Fruit fly (Drosophila melanogaster) whole organism, embryonic: ENCODE measurements around the gene mthl1.

ENCODE experiments used
- Antp ChIP-seq: fragments of 200-800 bp; sonication (Bioruptor generic); optimal IDR thresholded peaks from 3 replicates; lab custom pipeline; 2016; ENCODE audit warnings: missing biosample characterization, missing genetic modification characterization
- BtbVII ChIP-seq: fragments of 200-800 bp; sonication (Bioruptor generic); optimal IDR thresholded peaks from 3 replicates; lab custom pipeline; 2017; ENCODE audit warnings: missing biosample characterization, mild to moderate bottlenecking, missing genetic modification characterization
- CG11398 ChIP-seq: fragments of 200-800 bp; sonication (Bioruptor generic); optimal IDR thresholded peaks from 2 replicates; lab custom pipeline; 2016; ENCODE audit warnings: missing biosample characterization, missing genetic modification characterization
- CG11695 ChIP-seq: fragments of 200-800 bp; sonication (Bioruptor generic); IDR thresholded peaks from 3 replicates; pipeline ENCODE4 v1.3.6; 2022; ENCODE audit warnings: missing biosample characterization, missing genetic modification characterization
- CG11696 ChIP-seq: fragments of 200-800 bp; sonication (Bioruptor generic); IDR thresholded peaks from 2 replicates; pipeline ENCODE4 v1.3.6; 2022; ENCODE audit warnings: missing biosample characterization, missing genetic modification characterization
- CG12236 ChIP-seq: fragments of 200-800 bp; sonication (Bioruptor generic); optimal IDR thresholded peaks from 2 replicates; lab custom pipeline; 2016; ENCODE audit warnings: missing biosample characterization, missing genetic modification characterization
- CG1602 ChIP-seq: fragments of 200-800 bp; sonication (Bioruptor generic); optimal IDR thresholded peaks from 3 replicates; lab custom pipeline; 2016; ENCODE audit warnings: missing biosample characterization, missing genetic modification characterization
- CG17328 ChIP-seq: fragments of 200-800 bp; sonication (Bioruptor generic); IDR thresholded peaks from 2 replicates; pipeline ENCODE4 v1.3.6; 2022; ENCODE audit warnings: missing biosample characterization, missing genetic modification characterization
- CG1792 ChIP-seq: fragments of 200-800 bp; sonication (Bioruptor generic); optimal IDR thresholded peaks from 2 replicates; lab custom pipeline; 2016; ENCODE audit warnings: missing biosample characterization, missing genetic modification characterization
- CG1832 ChIP-seq: fragments of 200-800 bp; sonication (Bioruptor generic); optimal IDR thresholded peaks from 2 replicates; lab custom pipeline; 2017; ENCODE audit warnings: missing biosample characterization, mild to moderate bottlenecking, missing genetic modification characterization, inconsistent platforms
- CG31224 ChIP-seq: fragments of 200-800 bp; sonication (Bioruptor generic); IDR thresholded peaks from 2 replicates; pipeline ENCODE4 v1.3.6; 2022; ENCODE audit warnings: missing biosample characterization, missing genetic modification characterization
- CG3407 ChIP-seq: fragments of 200-800 bp; sonication (Bioruptor generic); optimal IDR thresholded peaks from 2 replicates; lab custom pipeline; 2018; ENCODE audit warnings: missing biosample characterization, mild to moderate bottlenecking, missing genetic modification characterization
- CG34376 ChIP-seq: fragments of 200-800 bp; sonication (Bioruptor generic); optimal IDR thresholded peaks from 2 replicates; lab custom pipeline; 2018; ENCODE audit warnings: missing biosample characterization, mild to moderate bottlenecking, missing genetic modification characterization
- CG3726 ChIP-seq: fragments of 200-800 bp; sonication (Bioruptor generic); IDR thresholded peaks from 3 replicates; pipeline ENCODE4, ENCODE4 v1.3.6; 2022; ENCODE audit warnings: missing biosample characterization, missing genetic modification characterization
- CG3838 ChIP-seq: fragments of 200-800 bp; sonication (Bioruptor generic); optimal IDR thresholded peaks from 3 replicates; lab custom pipeline; 2016; ENCODE audit warnings: missing biosample characterization, missing genetic modification characterization
- CG6272 ChIP-seq: fragments of 200-800 bp; sonication (Bioruptor generic); IDR thresholded peaks from 2 replicates; pipeline ENCODE4 v1.3.6; 2022; ENCODE audit warnings: missing biosample characterization, missing genetic modification characterization
- CG8924 ChIP-seq: fragments of 200-800 bp; optimal IDR thresholded peaks from 3 replicates; lab custom pipeline; 2019; ENCODE audit warnings: missing biosample characterization, mild to moderate bottlenecking, missing genetic modification characterization, moderate library complexity
- CG9727 ChIP-seq: fragments of 200-800 bp; sonication (Bioruptor generic); optimal IDR thresholded peaks from 3 replicates; lab custom pipeline; 2017; ENCODE audit warnings: missing biosample characterization, mild to moderate bottlenecking, missing genetic modification characterization
- Dip3 ChIP-seq: fragments of 200-800 bp; sonication (Bioruptor generic); optimal IDR thresholded peaks from 3 replicates; lab custom pipeline; 2016; ENCODE audit warnings: missing biosample characterization, missing genetic modification characterization
- Dp ChIP-seq: fragments of 200-800 bp; sonication (Bioruptor generic); optimal IDR thresholded peaks from 2 replicates; lab custom pipeline; 2018; ENCODE audit warnings: missing biosample characterization, mild to moderate bottlenecking, missing genetic modification characterization, moderate library complexity
- Dref ChIP-seq: fragments of 200-800 bp; sonication (Bioruptor generic); IDR thresholded peaks from 2 replicates; pipeline ENCODE4 v1.3.6; 2022; ENCODE audit warnings: missing biosample characterization, missing genetic modification characterization
- Drgx ChIP-seq: fragments of 200-800 bp; sonication (Bioruptor generic); IDR thresholded peaks from 2 replicates; pipeline ENCODE4 v1.3.6; 2022; ENCODE audit warnings: missing biosample characterization, missing genetic modification characterization
- E2f1 ChIP-seq: fragments of 200-800 bp; sonication (Bioruptor generic); IDR thresholded peaks from 2 replicates; pipeline ENCODE4 v1.3.6; 2022; ENCODE audit warnings: missing biosample characterization, missing genetic modification characterization
- Ets65A ChIP-seq: fragments of 200-800 bp; sonication (Bioruptor generic); peaks from one replicate; lab custom pipeline; 2016; ENCODE audit warnings: missing biosample characterization, missing genetic modification characterization
- Ets97D ChIP-seq: fragments of 200-800 bp; sonication (Bioruptor generic); optimal IDR thresholded peaks from 3 replicates; lab custom pipeline; 2016; ENCODE audit warnings: missing biosample characterization, missing genetic modification characterization
- Fer3 ChIP-seq: fragments of 200-800 bp; sonication (Bioruptor generic); optimal IDR thresholded peaks from 2 replicates; lab custom pipeline; 2018; ENCODE audit warnings: missing biosample characterization, mild to moderate bottlenecking, missing genetic modification characterization, moderate library complexity
- HLH3B ChIP-seq: fragments of 200-800 bp; sonication (Bioruptor generic); IDR thresholded peaks from 2 replicates; pipeline ENCODE4 v1.3.6; 2022; ENCODE audit warnings: missing biosample characterization, missing genetic modification characterization
- HLHmδ ChIP-seq: fragments of 200-800 bp; sonication (Bioruptor generic); optimal IDR thresholded peaks from 2 replicates; lab custom pipeline; 2018; ENCODE audit warnings: missing biosample characterization, mild to moderate bottlenecking, missing genetic modification characterization, moderate library complexity
- Hmr ChIP-seq: fragments of 200-800 bp; sonication (Bioruptor generic); optimal IDR thresholded peaks from 3 replicates; lab custom pipeline; 2017; ENCODE audit warnings: mild to moderate bottlenecking, missing biosample characterization, missing genetic modification reagents, missing genetic modification characterization
- MESR4 ChIP-seq: fragments of 200-800 bp; sonication (Bioruptor generic); optimal IDR thresholded peaks from 2 replicates; lab custom pipeline; 2018; ENCODE audit warnings: missing biosample characterization, mild to moderate bottlenecking, missing genetic modification characterization, moderate library complexity
- Max ChIP-seq: fragments of 200-800 bp; sonication (Bioruptor generic); optimal IDR thresholded peaks from 2 replicates; lab custom pipeline; 2016; ENCODE audit warnings: missing biosample characterization, mild to moderate bottlenecking, missing genetic modification characterization
- Side ChIP-seq: fragments of 200-800 bp; sonication (Bioruptor generic); optimal IDR thresholded peaks from 2 replicates; lab custom pipeline; 2016; ENCODE audit warnings: missing biosample characterization, missing genetic modification characterization
- Xbp1 ChIP-seq: fragments of 200-800 bp; sonication (Bioruptor generic); optimal IDR thresholded peaks from 3 replicates; lab custom pipeline; 2016; ENCODE audit warnings: missing biosample characterization, mild to moderate bottlenecking, missing genetic modification characterization
- ase ChIP-seq: fragments of 200-800 bp; sonication (Bioruptor generic); IDR thresholded peaks from 3 replicates; pipeline ENCODE4 v1.3.6; 2022; ENCODE audit warnings: missing biosample characterization, missing genetic modification characterization
- ci ChIP-seq: fragments of 200-800 bp; sonication (Bioruptor generic); IDR thresholded peaks from 3 replicates; pipeline ENCODE4 v1.3.6; 2022; ENCODE audit warnings: missing biosample characterization, missing genetic modification characterization
- en ChIP-seq: fragments of 200-800 bp; sonication (Bioruptor generic); optimal IDR thresholded peaks from 2 replicates; lab custom pipeline; 2016; ENCODE audit warnings: missing biosample characterization, missing genetic modification characterization
- esg ChIP-seq: fragments of 200-800 bp; sonication (Bioruptor generic); conservative IDR thresholded peaks from 2 replicates; pipeline ENCODE4 v1.3.6; 2022; ENCODE audit warnings: missing biosample characterization, missing genetic modification characterization
- exex ChIP-seq: fragments of 200-800 bp; sonication (Bioruptor generic); optimal IDR thresholded peaks from 4 replicates; lab custom pipeline; 2018; ENCODE audit warnings: missing biosample characterization, mild to moderate bottlenecking, missing genetic modification characterization, moderate library complexity
- ftz-f1 ChIP-seq: fragments of 200-800 bp; sonication (Bioruptor generic); optimal IDR thresholded peaks from 2 replicates; lab custom pipeline; 2016; ENCODE audit warnings: missing biosample characterization, missing genetic modification characterization
- ken ChIP-seq: fragments of 200-800 bp; sonication (Bioruptor generic); IDR thresholded peaks from 3 replicates; pipeline ENCODE4 v1.3.6; 2022; ENCODE audit warnings: missing biosample characterization, missing genetic modification characterization
- lov ChIP-seq, 2 experiments: fragments of 200-800 bp in 1 of 2; fragments of >200 bp in 1 of 2; sonication (Bioruptor generic) in 1 of 2; IDR thresholded peaks in 1 of 2; optimal IDR thresholded peaks in 1 of 2; 2 replicates in 1 of 2; 3 replicates in 1 of 2; pipeline versions ENCODE4 v1.3.6 to Lab custom; 2017 to 2022; ENCODE audit warnings: missing biosample characterization in 1 of 2, missing genetic modification characterization in 1 of 2
- nmo ChIP-seq: fragments of 200-800 bp; sonication (Bioruptor generic); optimal IDR thresholded peaks from 2 replicates; lab custom pipeline; 2018; ENCODE audit warnings: missing biosample characterization, mild to moderate bottlenecking, missing genetic modification characterization, moderate library complexity
- onecut ChIP-seq: fragments of 200-800 bp; sonication (Bioruptor generic); IDR thresholded peaks from 2 replicates; pipeline ENCODE4 v1.3.6; 2022; ENCODE audit warnings: missing biosample characterization, missing genetic modification characterization
- pan ChIP-seq, 4 experiments: fragments of >200 bp in 3 of 4; fragments of 200-800 bp in 1 of 4; sonication (Bioruptor generic) in 1 of 4; optimal IDR thresholded peaks in 3 of 4; IDR thresholded peaks in 1 of 4; 2 replicates each; pipeline versions ENCODE4 v1.3.6 to Lab custom; 2017 to 2022; ENCODE audit warnings: missing biosample characterization in 2 of 4, missing genetic modification characterization in 2 of 4, mixed read lengths in 1 of 4
- sob ChIP-seq: fragments of 200-800 bp; sonication (Bioruptor generic); IDR thresholded peaks from 2 replicates; pipeline ENCODE4 v1.3.6; 2022; ENCODE audit warnings: missing biosample characterization, missing genetic modification characterization
- sr ChIP-seq: fragments of 200-800 bp; sonication (Bioruptor generic); IDR thresholded peaks from 3 replicates; pipeline ENCODE4 v1.3.6; 2022; ENCODE audit warnings: missing biosample characterization, missing genetic modification characterization
- vnd ChIP-seq: fragments of 200-800 bp; sonication (Bioruptor generic); IDR thresholded peaks from 3 replicates; pipeline ENCODE4 v1.3.6; 2022; ENCODE audit warnings: missing biosample characterization, missing genetic modification characterization; ENCODE audit not compliant: partially characterized antibody
- wdn ChIP-seq: fragments of 200-800 bp; sonication (Bioruptor generic); IDR thresholded peaks from 2 replicates; pipeline ENCODE4 v1.3.6; 2022; ENCODE audit warnings: missing biosample characterization, missing genetic modification characterization

mthl1 gene

DNA sequence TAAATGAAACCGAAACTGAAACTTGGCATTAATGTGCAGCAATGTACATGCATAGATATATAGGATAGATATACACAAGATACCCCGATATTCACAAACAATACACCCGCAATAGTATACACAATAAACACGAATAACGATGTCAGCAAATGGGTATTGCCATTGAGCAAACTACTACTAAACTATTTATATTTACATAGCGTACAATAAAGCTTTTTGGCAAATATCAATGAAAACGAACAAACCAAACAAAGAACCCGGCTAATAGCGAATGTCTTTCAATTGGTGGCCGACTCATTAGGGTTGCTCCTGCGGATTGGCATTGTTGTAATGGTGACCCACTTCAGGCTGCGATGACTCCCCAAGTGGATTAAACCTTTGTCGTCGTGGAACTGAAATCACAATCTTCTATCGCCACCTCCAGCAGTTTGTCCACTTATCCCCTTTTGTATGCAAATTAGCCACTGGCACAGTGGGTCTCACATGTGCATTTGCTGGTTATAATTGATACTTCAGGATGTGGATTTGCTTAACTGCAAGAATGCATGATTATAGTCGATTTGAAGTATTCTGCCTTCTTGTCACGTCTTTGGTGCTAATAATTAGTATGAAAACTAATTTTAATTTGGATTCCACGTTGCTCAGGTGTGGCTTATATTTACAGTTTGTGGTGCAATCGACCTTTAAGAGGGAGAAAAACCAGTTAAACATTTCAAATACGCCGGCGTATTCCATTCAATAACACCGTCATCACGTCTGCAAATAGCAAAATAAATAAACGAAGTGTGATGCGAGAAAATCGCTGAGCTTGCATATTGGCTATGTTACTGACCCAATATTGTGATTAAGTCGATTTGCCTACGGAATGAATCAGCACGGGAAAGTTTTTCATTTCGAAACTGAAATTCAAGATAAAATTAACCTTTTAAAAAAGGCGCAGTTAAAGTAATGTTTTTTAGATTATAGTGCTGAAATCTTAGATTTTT is 9.6 kb downstream of the mthl1 start (continued):
- TF ChIP-seq ftz-f1 (peak; percentile 10), ken (no peak), E2f1 (GFP tag; lab: Robert Waterston, UW) (0 out of 2 replicates have a peak, but pooled peaks have one; percentile 35), HLH3B (peak; percentile 47; the same call in 1 of the 2 replicates), CG11696 (peak; percentile 62), Ets65A (GFP tag; lab: Kevin White, UChicago) (peak; percentile 93), pan (optimal IDR thresholded peaks at IDR 0.05; lab: Kevin White, UChicago) (no peak), pan (GFP tag; optimal IDR thresholded peaks at IDR 0.05 in 1 of 2, IDR thresholded peaks at IDR 0.05 in 1 of 2) (peak in 1 of 2 experiments; percentile 83), CG17328 (0 out of 2 replicates have a peak, but pooled peaks have one; percentile 5), nmo (GFP tag; lab: Kevin White, UChicago) (peak; percentile 79), CG12236 (GFP tag; lab: Kevin White, UChicago) (no peak), CG9727 (GFP tag; lab: Kevin White, UChicago) (peak; percentile 37), Ets97D (GFP tag; lab: Kevin White, UChicago) (peak; percentile 59), CG3838 (GFP tag; lab: Kevin White, UChicago) (no peak), vnd (GFP tag; lab: Robert Waterston, UW) (no peak), CG3726 (GFP tag; lab: Robert Waterston, UW) (no peak), Dip3 (peak; percentile 64), sob (GFP tag; lab: Robert Waterston, UW) (peak; percentile 73), Dp (GFP tag; lab: Kevin White, UChicago) (no peak), CG3407 (no peak), MESR4 (no peak), ci (GFP tag; lab: Robert Waterston, UW) (peak; percentile 77), Dref (GFP tag; lab: Robert Waterston, UW) (no peak), Fer3 (tag; lab: Kevin White, UChicago) (no peak), CG1792 (GFP tag; lab: Kevin White, UChicago) (no peak), wdn (GFP tag; lab: Robert Waterston, UW) (no peak), onecut (GFP tag; lab: Robert Waterston, UW) (peak; percentile 72), lov (optimal IDR thresholded peaks at IDR 0.05; lab: Kevin White, UChicago) (no peak), lov (GFP tag; IDR thresholded peaks at IDR 0.05; lab: Robert Waterston, UW) (0 out of 3 replicates have a peak, but pooled peaks have one; percentile 43), exex (tag; lab: Kevin White, UChicago) (no peak), Hmr (peak; percentile 27), CG31224 (GFP tag; lab: Robert Waterston, UW) (0 out of 2 replicates have a peak, but pooled peaks have one; percentile 12), Xbp1 (GFP tag; lab: Kevin White, UChicago) (peak; percentile 21), HLHmδ (GFP tag; lab: Kevin White, UChicago) (no peak), Antp (GFP tag; lab: Kevin White, UChicago) (peak; percentile 85), sr (GFP tag; lab: Robert Waterston, UW) (0 out of 3 replicates have a peak, but pooled peaks have one; percentile 22), en (GFP tag; lab: Kevin White, UChicago) (peak; percentile 75), CG8924 (tag; lab: Kevin White, UChicago) (peak; percentile 26), CG34376 (GFP tag; lab: Kevin White, UChicago) (no peak), Side (GFP tag; lab: Kevin White, UChicago) (peak; percentile 55), ase (GFP tag; lab: Robert Waterston, UW) (no peak), CG1602 (GFP tag; lab: Kevin White, UChicago) (no peak), CG6272 (GFP tag; lab: Robert Waterston, UW) (no peak), Max (GFP tag; lab: Kevin White, UChicago) (no peak), CG11695 (GFP tag; lab: Robert Waterston, UW) (0 out of 3 replicates have a peak, but pooled peaks have one; percentile 27), Drgx (GFP tag; lab: Robert Waterston, UW) (peak; percentile 63), BtbVII (GFP tag; lab: Kevin White, UChicago) (peak; percentile 23), CG1832 (GFP tag; lab: Kevin White, UChicago) (no peak), CG11398 (GFP tag; lab: Kevin White, UChicago) (no peak), esg (GFP tag; lab: Robert Waterston, UW) (peak; percentile 89)
